Fruit fly (Drosophila melanogaster) whole organism, embryonic: Measurements from ENCODE around the gene CkIIalpha-i3.

Experiments
- Aef1 ChIP-seq: fragments of 200-800 bp; sonication (Bioruptor generic); IDR thresholded peaks from 3 replicates; pipeline ENCODE4 v1.3.6; 2022; ENCODE audit warnings: missing biosample characterization, missing genetic modification characterization
- Antp ChIP-seq: fragments of 200-800 bp; sonication (Bioruptor generic); optimal IDR thresholded peaks from 3 replicates; lab custom pipeline; 2016; ENCODE audit warnings: missing biosample characterization, missing genetic modification characterization
- Awh ChIP-seq: fragments of 200-800 bp; sonication (Bioruptor generic); IDR thresholded peaks from 2 replicates; pipeline ENCODE4, ENCODE4 v1.3.6; 2022; ENCODE audit warnings: missing biosample characterization, missing genetic modification characterization
- B-H2 ChIP-seq: fragments of 200-800 bp; sonication (Bioruptor generic); optimal IDR thresholded peaks from 2 replicates; lab custom pipeline; 2018; ENCODE audit warnings: missing biosample characterization, mild to moderate bottlenecking, missing genetic modification characterization
- Bgb ChIP-seq: fragments of 200-800 bp; sonication (Bioruptor generic); IDR thresholded peaks from 2 replicates; pipeline ENCODE4 v1.3.6; 2022; ENCODE audit warnings: missing biosample characterization, missing genetic modification characterization; ENCODE audit not compliant: partially characterized antibody
- CG12104 ChIP-seq: fragments of 200-800 bp; sonication (Bioruptor generic); optimal IDR thresholded peaks from 3 replicates; lab custom pipeline; 2016; ENCODE audit warnings: missing biosample characterization, missing genetic modification characterization
- CG13123 ChIP-seq: fragments of 200-800 bp; sonication (Bioruptor generic); optimal IDR thresholded peaks from 2 replicates; lab custom pipeline; 2016; ENCODE audit warnings: missing biosample characterization, missing genetic modification characterization
- CG14050 ChIP-seq: fragments of 200-800 bp; sonication (Bioruptor generic); IDR thresholded peaks from 3 replicates; pipeline ENCODE4 v1.3.6; 2022; ENCODE audit warnings: missing biosample characterization, missing genetic modification characterization
- CG15514 ChIP-seq: fragments of 200-800 bp; sonication (Bioruptor generic); optimal IDR thresholded peaks from 3 replicates; lab custom pipeline; 2017; ENCODE audit warnings: missing biosample characterization, missing genetic modification characterization, mild to moderate bottlenecking, moderate library complexity, missing genetic modification reagents
- CG17912 ChIP-seq: fragments of 200-800 bp; sonication (Bioruptor generic); optimal IDR thresholded peaks from 2 replicates; lab custom pipeline; 2018; ENCODE audit warnings: missing biosample characterization, mild to moderate bottlenecking, missing genetic modification characterization
- CG1792 ChIP-seq: fragments of 200-800 bp; sonication (Bioruptor generic); optimal IDR thresholded peaks from 2 replicates; lab custom pipeline; 2016; ENCODE audit warnings: missing biosample characterization, missing genetic modification characterization
- CG18764 ChIP-seq: fragments of 200-800 bp; sonication (Bioruptor generic); optimal IDR thresholded peaks from 3 replicates; lab custom pipeline; 2016; ENCODE audit warnings: missing biosample characterization, missing genetic modification characterization
- CG30020 ChIP-seq: fragments of 200-800 bp; optimal IDR thresholded peaks from 2 replicates; lab custom pipeline; 2019; ENCODE audit warnings: missing biosample characterization, mild to moderate bottlenecking, missing genetic modification characterization, moderate library complexity
- CG3065 ChIP-seq: fragments of 200-800 bp; sonication (Bioruptor generic); optimal IDR thresholded peaks from 2 replicates; lab custom pipeline; 2016; ENCODE audit warnings: missing biosample characterization, missing genetic modification characterization
- CG33557 ChIP-seq: fragments of 200-800 bp; sonication (Bioruptor generic); optimal IDR thresholded peaks from 2 replicates; lab custom pipeline; 2019; ENCODE audit warnings: missing biosample characterization, mild to moderate bottlenecking, missing genetic modification characterization, moderate library complexity
- CG42726 ChIP-seq: fragments of 200-800 bp; sonication (Bioruptor generic); IDR thresholded peaks from 2 replicates; pipeline ENCODE4 v1.3.6; 2022; ENCODE audit warnings: missing biosample characterization, missing genetic modification characterization; ENCODE audit not compliant: partially characterized antibody
- CG4328 ChIP-seq: fragments of 200-800 bp; sonication (Bioruptor generic); optimal IDR thresholded peaks from 3 replicates; lab custom pipeline; 2017; ENCODE audit warnings: missing biosample characterization, missing genetic modification reagents, missing genetic modification characterization
- CG6683 ChIP-seq: fragments of 200-800 bp; sonication (Bioruptor generic); optimal IDR thresholded peaks from 2 replicates; lab custom pipeline; 2017; ENCODE audit warnings: missing biosample characterization, mild to moderate bottlenecking, missing genetic modification characterization, missing genetic modification reagents
- CG7556 ChIP-seq: fragments of 200-800 bp; sonication (Bioruptor generic); optimal IDR thresholded peaks from 2 replicates; lab custom pipeline; 2017; ENCODE audit warnings: missing biosample characterization, mild to moderate bottlenecking, missing genetic modification characterization
- CG7928 ChIP-seq: fragments of 200-800 bp; sonication (Bioruptor generic); optimal IDR thresholded peaks from 2 replicates; lab custom pipeline; 2017; ENCODE audit warnings: missing biosample characterization, mild to moderate bottlenecking, missing genetic modification characterization
- CG8281 ChIP-seq: fragments of 200-800 bp; sonication (Bioruptor generic); optimal IDR thresholded peaks from 2 replicates; lab custom pipeline; 2018; ENCODE audit warnings: missing biosample characterization, mild to moderate bottlenecking, missing genetic modification characterization, moderate library complexity
- CkIIα-i1 ChIP-seq: fragments of 200-800 bp; sonication (Bioruptor generic); IDR thresholded peaks from 2 replicates; pipeline ENCODE4 v1.3.6; 2022; ENCODE audit warnings: missing biosample characterization, missing genetic modification characterization
- CrebB ChIP-seq: fragments of 200-800 bp; sonication (Bioruptor generic); optimal IDR thresholded peaks from 3 replicates; lab custom pipeline; 2018; ENCODE audit warnings: missing biosample characterization, mild to moderate bottlenecking, missing genetic modification characterization
- Doc2 ChIP-seq: fragments of 200-800 bp; sonication (Bioruptor generic); IDR thresholded peaks from 2 replicates; pipeline ENCODE4 v1.3.6; 2022; ENCODE audit warnings: missing biosample characterization, missing genetic modification characterization
- Eip74EF ChIP-seq, 2 experiments: fragments of 200-800 bp in 1 of 2; fragments of >200 bp in 1 of 2; sonication (Bioruptor generic) in 1 of 2; optimal IDR thresholded peaks; 2 replicates each; lab custom pipeline; 2017 to 2019; ENCODE audit warnings: missing biosample characterization in 2 of 2, missing genetic modification characterization in 2 of 2, mild to moderate bottlenecking in 1 of 2, moderate library complexity in 1 of 2
- GATAe ChIP-seq: fragments of 200-800 bp; sonication (Bioruptor generic); conservative IDR thresholded peaks from 2 replicates; pipeline ENCODE4 v1.3.6; 2022; ENCODE audit warnings: missing biosample characterization, missing genetic modification characterization
- H15 ChIP-seq: fragments of 200-800 bp; sonication (Bioruptor generic); IDR thresholded peaks from 3 replicates; pipeline ENCODE4 v1.3.6; 2022; ENCODE audit warnings: missing biosample characterization, missing genetic modification characterization
- Kr ChIP-seq: fragments of 200-800 bp; sonication (Bioruptor generic); optimal IDR thresholded peaks from 2 replicates; lab custom pipeline; 2017; ENCODE audit warnings: missing biosample characterization, mild to moderate bottlenecking, missing genetic modification characterization
- Lpt ChIP-seq: fragments of >200 bp; optimal IDR thresholded peaks from 2 replicates; lab custom pipeline; 2018; ENCODE audit warnings: missing biosample characterization, missing genetic modification characterization
- MTF-1 ChIP-seq: fragments of 200-800 bp; sonication (Bioruptor generic); optimal IDR thresholded peaks from 2 replicates; lab custom pipeline; 2018; ENCODE audit warnings: missing biosample characterization, mild to moderate bottlenecking, missing genetic modification characterization, borderline replicate concordance
- Mes4 ChIP-seq: fragments of 200-800 bp; sonication (Bioruptor generic); optimal IDR thresholded peaks from 2 replicates; lab custom pipeline; 2016; ENCODE audit warnings: missing biosample characterization, missing genetic modification characterization
- NK7.1 ChIP-seq: fragments of 200-800 bp; sonication (Bioruptor generic); optimal IDR thresholded peaks from 3 replicates; lab custom pipeline; 2016; ENCODE audit warnings: missing biosample characterization, missing genetic modification characterization
- NfI ChIP-seq: fragments of 200-800 bp; sonication (Bioruptor generic); optimal IDR thresholded peaks from 3 replicates; lab custom pipeline; 2018; ENCODE audit warnings: missing biosample characterization, mild to moderate bottlenecking, missing genetic modification characterization, moderate library complexity
- Scr ChIP-seq: fragments of 200-800 bp; sonication (Bioruptor generic); IDR thresholded peaks from 2 replicates; pipeline ENCODE4 v1.3.6; 2022; ENCODE audit warnings: missing biosample characterization, missing genetic modification characterization; ENCODE audit not compliant: partially characterized antibody
- Tbp ChIP-seq: fragments of >200 bp; optimal IDR thresholded peaks from 2 replicates; lab custom pipeline; 2018; ENCODE audit warnings: missing biosample characterization, missing genetic modification characterization
- ac ChIP-seq: fragments of 200-800 bp; sonication (Bioruptor generic); optimal IDR thresholded peaks from 3 replicates; lab custom pipeline; 2017; ENCODE audit warnings: missing biosample characterization, mild to moderate bottlenecking, missing genetic modification characterization
- cato ChIP-seq: fragments of 200-800 bp; sonication (Bioruptor generic); optimal IDR thresholded peaks from 2 replicates; lab custom pipeline; 2016; ENCODE audit warnings: missing biosample characterization, missing genetic modification characterization, borderline replicate concordance
- cg ChIP-seq: fragments of 200-800 bp; sonication (Bioruptor generic); optimal IDR thresholded peaks from 3 replicates; lab custom pipeline; 2019; ENCODE audit warnings: missing biosample characterization, mild to moderate bottlenecking, missing genetic modification characterization, moderate library complexity
- chn ChIP-seq: fragments of 200-800 bp; sonication (Bioruptor generic); optimal IDR thresholded peaks from 2 replicates; lab custom pipeline; 2016; ENCODE audit warnings: missing biosample characterization, missing genetic modification characterization
- ci ChIP-seq: fragments of 200-800 bp; sonication (Bioruptor generic); IDR thresholded peaks from 3 replicates; pipeline ENCODE4 v1.3.6; 2022; ENCODE audit warnings: missing biosample characterization, missing genetic modification characterization
- crc ChIP-seq: fragments of 200-800 bp; sonication (Bioruptor generic); optimal IDR thresholded peaks from 2 replicates; lab custom pipeline; 2016; ENCODE audit warnings: missing biosample characterization, missing genetic modification characterization
- dysf ChIP-seq: fragments of 200-800 bp; sonication (Bioruptor generic); IDR thresholded peaks from 3 replicates; pipeline ENCODE4 v1.3.6; 2022; ENCODE audit warnings: missing biosample characterization, missing genetic modification characterization
- fu2 ChIP-seq: fragments of 200-800 bp; sonication (Bioruptor generic); optimal IDR thresholded peaks from 2 replicates; lab custom pipeline; 2016; ENCODE audit warnings: missing biosample characterization, missing genetic modification characterization
- hkb ChIP-seq, 2 experiments: fragments of 200-800 bp in 1 of 2; fragments of >200 bp in 1 of 2; sonication (Bioruptor generic) in 1 of 2; IDR thresholded peaks in 1 of 2; optimal IDR thresholded peaks in 1 of 2; 2 replicates each; pipeline versions ENCODE4 v1.3.6 to Lab custom; 2017 to 2022; ENCODE audit warnings: missing biosample characterization in 1 of 2, missing genetic modification characterization in 1 of 2
- jing ChIP-seq: fragments of 200-800 bp; sonication (Bioruptor generic); optimal IDR thresholded peaks from 2 replicates; lab custom pipeline; 2018; ENCODE audit warnings: missing biosample characterization, mild to moderate bottlenecking, missing genetic modification characterization
- maf-S ChIP-seq: fragments of 200-800 bp; sonication (Bioruptor generic); optimal IDR thresholded peaks from 2 replicates; lab custom pipeline; 2016; ENCODE audit warnings: missing biosample characterization, missing genetic modification characterization
- pita ChIP-seq: fragments of 200-800 bp; sonication (Bioruptor generic); optimal IDR thresholded peaks from 2 replicates; lab custom pipeline; 2017; ENCODE audit warnings: missing biosample characterization, mild to moderate bottlenecking, missing genetic modification characterization
- rib ChIP-seq: fragments of 200-800 bp; sonication (Bioruptor generic); IDR thresholded peaks from 2 replicates; pipeline ENCODE4 v1.3.6; 2022; ENCODE audit warnings: missing biosample characterization, missing genetic modification characterization
- slp2 ChIP-seq: fragments of 200-800 bp; sonication (Bioruptor generic); optimal IDR thresholded peaks from 2 replicates; lab custom pipeline; 2016; ENCODE audit warnings: missing biosample characterization, missing genetic modification characterization
- sob ChIP-seq: fragments of 200-800 bp; sonication (Bioruptor generic); IDR thresholded peaks from 2 replicates; pipeline ENCODE4 v1.3.6; 2022; ENCODE audit warnings: missing biosample characterization, missing genetic modification characterization

CkIIalpha-i3 gene

dm6 chr3L:681793-682369 lies 28.5 kb downstream of the CkIIalpha-i3 start (continued):
- TF ChIP-seq MTF-1 (GFP tag; lab: Kevin White, UChicago) (peak; percentile 42), pita (GFP tag; lab: Kevin White, UChicago) (no peak), jing (GFP tag; lab: Kevin White, UChicago) (no peak), CG18764 (GFP tag; lab: Kevin White, UChicago) (no peak), Eip74EF (GFP tag; optimal IDR thresholded peaks at IDR 0.05; lab: Kevin White, UChicago) (peak in 1 of 2 experiments; percentile 33), Kr (GFP tag; lab: Kevin White, UChicago) (no peak), CG7928 (no peak), rib (GFP tag; lab: Robert Waterston, UW) (no peak), Lpt (GFP tag; lab: Kevin White, UChicago) (no peak), CG17912 (GFP tag; lab: Kevin White, UChicago) (peak; percentile 78), CG42726 (GFP tag; lab: Robert Waterston, UW) (no peak), CG12104 (GFP tag; lab: Kevin White, UChicago) (peak; percentile 27), sob (GFP tag; lab: Robert Waterston, UW) (peak; percentile 64), CG33557 (GFP tag; lab: Kevin White, UChicago) (peak; percentile 44), CG15514 (GFP tag; lab: Kevin White, UChicago) (peak; percentile 70), H15 (GFP tag; lab: Robert Waterston, UW) (no peak), CG7556 (GFP tag; lab: Kevin White, UChicago) (peak; percentile 30), CG14050 (no peak), ci (peak; percentile 72), NK7.1 (GFP tag; lab: Kevin White, UChicago) (no peak), CG30020 (peak; percentile 10), CG6683 (GFP tag; lab: Kevin White, UChicago) (no peak), Tbp (GFP tag; lab: Kevin White, UChicago) (no peak), Scr (GFP tag; lab: Robert Waterston, UW) (peak; percentile 47), Aef1 (GFP tag; lab: Robert Waterston, UW) (peak; percentile 80), chn (GFP tag; lab: Kevin White, UChicago) (peak; percentile 42), cg (peak; percentile 78), CG13123 (GFP tag; lab: Kevin White, UChicago) (no peak), cato (GFP tag; lab: Kevin White, UChicago) (no peak), ac (no peak), NfI (GFP tag; lab: Kevin White, UChicago) (peak; percentile 53), CG8281 (no peak), CG4328 (no peak), Mes4 (no peak), hkb (optimal IDR thresholded peaks at IDR 0.05; lab: Kevin White, UChicago) (no peak), hkb (GFP tag; IDR thresholded peaks at IDR 0.05; lab: Robert Waterston, UW) (peak; percentile 39; the same call in 1 of the 2 replicates), CrebB (peak; percentile 53), Doc2 (GFP tag; lab: Robert Waterston, UW) (no peak), Awh (GFP tag; lab: Robert Waterston, UW) (no peak), fu2 (GFP tag; lab: Kevin White, UChicago) (peak; percentile 37), B-H2 (GFP tag; lab: Kevin White, UChicago) (peak; percentile 82), GATAe (GFP tag; lab: Robert Waterston, UW) (no peak), crc (GFP tag; lab: Kevin White, UChicago) (no peak), maf-S (GFP tag; lab: Kevin White, UChicago) (peak; percentile 27), Antp (peak; percentile 29), dysf (GFP tag; lab: Robert Waterston, UW) (peak; percentile 19; the same call in 1 of the 3 replicates), CG3065 (GFP tag; lab: Kevin White, UChicago) (no peak), CkIIα-i1 (no peak), slp2 (GFP tag; lab: Kevin White, UChicago) (peak; percentile 9), CG1792 (GFP tag; lab: Kevin White, UChicago) (peak; percentile 29), Bgb (GFP tag; lab: Robert Waterston, UW) (peak; percentile 31; the same call in 1 of the 2 replicates)
